Fruit fly (Drosophila melanogaster) whole organism, prepupa: ENCODE results near the gene ZnT86D.

Experiments used
- Blimp-1 ChIP-seq: fragments of 200-800 bp; sonication (Bioruptor generic); optimal IDR thresholded peaks from 3 replicates; lab custom pipeline; 2017; ENCODE audit warnings: missing biosample characterization, missing genetic modification characterization, mild to moderate bottlenecking, moderate library complexity, missing genetic modification reagents
- CG11902 ChIP-seq: fragments of 200-800 bp; sonication (Bioruptor generic); optimal IDR thresholded peaks from 3 replicates; lab custom pipeline; 2016; ENCODE audit warnings: missing biosample characterization, missing genetic modification characterization
- CG3032 ChIP-seq: fragments of 200-800 bp; optimal IDR thresholded peaks from 2 replicates; lab custom pipeline; 2019; ENCODE audit warnings: missing biosample characterization, mild to moderate bottlenecking, missing genetic modification characterization, moderate library complexity
- CG32006 ChIP-seq: fragments of 200-800 bp; sonication (Bioruptor generic); optimal IDR thresholded peaks from 3 replicates; lab custom pipeline; 2017; ENCODE audit warnings: missing biosample characterization, mild to moderate bottlenecking, missing genetic modification characterization
- CG34406 ChIP-seq: fragments of 200-800 bp; sonication (Bioruptor generic); optimal IDR thresholded peaks from 3 replicates; lab custom pipeline; 2016; ENCODE audit warnings: missing biosample characterization, missing genetic modification characterization
- CG4318 ChIP-seq: fragments of 200-800 bp; sonication (Bioruptor generic); optimal IDR thresholded peaks from 3 replicates; lab custom pipeline; 2017; ENCODE audit warnings: missing biosample characterization, mild to moderate bottlenecking, missing genetic modification characterization
- CG6276 ChIP-seq: fragments of 200-800 bp; sonication (Bioruptor generic); optimal IDR thresholded peaks from 2 replicates; lab custom pipeline; 2017; ENCODE audit warnings: missing biosample characterization, mild to moderate bottlenecking, missing genetic modification characterization
- CG6792 ChIP-seq: fragments of 200-800 bp; sonication (Bioruptor generic); optimal IDR thresholded peaks from 3 replicates; lab custom pipeline; 2016; ENCODE audit warnings: missing biosample characterization, missing genetic modification characterization
- CG6808 ChIP-seq: fragments of 200-800 bp; sonication (Bioruptor generic); optimal IDR thresholded peaks from 3 replicates; lab custom pipeline; 2017; ENCODE audit warnings: missing biosample characterization, missing genetic modification characterization, mild to moderate bottlenecking, moderate library complexity, missing genetic modification reagents
- CG6854 ChIP-seq: fragments of 200-800 bp; sonication (Bioruptor generic); optimal IDR thresholded peaks from 2 replicates; lab custom pipeline; 2017; ENCODE audit warnings: missing biosample characterization, mild to moderate bottlenecking, missing genetic modification characterization
- CG7368 ChIP-seq: fragments of 200-800 bp; sonication (Bioruptor generic); optimal IDR thresholded peaks from 3 replicates; lab custom pipeline; 2016; ENCODE audit warnings: missing biosample characterization, missing genetic modification characterization
- CG8319 ChIP-seq: fragments of 200-800 bp; sonication (Bioruptor generic); optimal IDR thresholded peaks from 3 replicates; lab custom pipeline; 2016; ENCODE audit warnings: missing biosample characterization, missing genetic modification characterization
- CG8632 ChIP-seq: fragments of 200-800 bp; sonication (Bioruptor generic); optimal IDR thresholded peaks from 3 replicates; lab custom pipeline; 2016; ENCODE audit warnings: missing biosample characterization, missing genetic modification characterization
- CG9139 ChIP-seq: fragments of 200-800 bp; sonication (Bioruptor generic); optimal IDR thresholded peaks from 3 replicates; lab custom pipeline; 2017; ENCODE audit warnings: missing biosample characterization, mild to moderate bottlenecking, missing genetic modification characterization
- Eip78C ChIP-seq: fragments of 200-800 bp; sonication (Bioruptor generic); peaks from one replicate; lab custom pipeline; 2016; ENCODE audit warnings: missing biosample characterization, missing genetic modification characterization
- Eip93F ChIP-seq: fragments of 200-800 bp; sonication (Bioruptor generic); optimal IDR thresholded peaks from 2 replicates; lab custom pipeline; 2016; ENCODE audit warnings: missing biosample characterization, mild to moderate bottlenecking, missing genetic modification characterization
- Ets21C ChIP-seq: fragments of 200-800 bp; sonication (Bioruptor generic); optimal IDR thresholded peaks from 3 replicates; lab custom pipeline; 2016; ENCODE audit warnings: missing biosample characterization, missing genetic modification characterization
- Gug ChIP-seq: fragments of 200-800 bp; sonication (Bioruptor generic); IDR thresholded peaks from 2 replicates; pipeline ENCODE4 v1.3.6; 2022; ENCODE audit warnings: missing biosample characterization, missing genetic modification characterization
- Hr38 ChIP-seq: sonication (Bioruptor generic); optimal IDR thresholded peaks from 2 replicates; lab custom pipeline; 2016; ENCODE audit warnings: missing biosample characterization, missing genetic modification characterization
- Hr39 ChIP-seq: fragments of 200-800 bp; sonication (Bioruptor generic); optimal IDR thresholded peaks from 2 replicates; lab custom pipeline; 2016; ENCODE audit warnings: missing biosample characterization, missing genetic modification characterization
- Hr4 ChIP-seq: fragments of 200-800 bp; sonication (Bioruptor generic); optimal IDR thresholded peaks from 3 replicates; lab custom pipeline; 2016; ENCODE audit warnings: missing biosample characterization, missing genetic modification characterization
- Lpt ChIP-seq: fragments of 200-800 bp; sonication (Bioruptor generic); optimal IDR thresholded peaks from 3 replicates; lab custom pipeline; 2016; ENCODE audit warnings: missing biosample characterization, missing genetic modification characterization
- OdsH ChIP-seq: fragments of 200-800 bp; sonication (Bioruptor generic); optimal IDR thresholded peaks from 3 replicates; lab custom pipeline; 2016; ENCODE audit warnings: missing biosample characterization, missing genetic modification characterization
- Smox ChIP-seq: fragments of 200-800 bp; sonication (Bioruptor generic); optimal IDR thresholded peaks from 3 replicates; lab custom pipeline; 2016; ENCODE audit warnings: missing biosample characterization, missing genetic modification characterization
- Sox102F ChIP-seq: fragments of 200-800 bp; sonication (Bioruptor generic); optimal IDR thresholded peaks from 2 replicates; lab custom pipeline; 2016; ENCODE audit warnings: missing biosample characterization, mild to moderate bottlenecking, missing genetic modification characterization
- Sox15 ChIP-seq: fragments of 200-800 bp; sonication (Bioruptor generic); optimal IDR thresholded peaks from 3 replicates; lab custom pipeline; 2016; ENCODE audit warnings: missing biosample characterization, missing genetic modification characterization
- achi ChIP-seq: fragments of 200-800 bp; sonication (Bioruptor generic); optimal IDR thresholded peaks from 3 replicates; lab custom pipeline; 2016; ENCODE audit warnings: missing biosample characterization, missing genetic modification characterization
- acj6 ChIP-seq: fragments of 200-800 bp; sonication (Bioruptor generic); optimal IDR thresholded peaks from 3 replicates; lab custom pipeline; 2016; ENCODE audit warnings: missing biosample characterization, missing genetic modification characterization
- dac ChIP-seq: fragments of 200-800 bp; sonication (Bioruptor generic); optimal IDR thresholded peaks from 2 replicates; lab custom pipeline; 2017; ENCODE audit warnings: missing biosample characterization, mild to moderate bottlenecking, missing genetic modification characterization
- dsx ChIP-seq: fragments of 200-800 bp; optimal IDR thresholded peaks from 3 replicates; lab custom pipeline; 2019; ENCODE audit warnings: missing biosample characterization, mild to moderate bottlenecking, missing genetic modification characterization, moderate library complexity; ENCODE audit not compliant: poor library complexity, severe bottlenecking
- eg ChIP-seq: fragments of 200-800 bp; sonication (Bioruptor generic); IDR thresholded peaks from 3 replicates; pipeline ENCODE4 v1.3.6; 2022; ENCODE audit warnings: missing biosample characterization, missing genetic modification characterization
- esn ChIP-seq: fragments of 200-800 bp; sonication (Bioruptor generic); optimal IDR thresholded peaks from 2 replicates; lab custom pipeline; 2016; ENCODE audit warnings: missing biosample characterization, mild to moderate bottlenecking, missing genetic modification characterization, moderate library complexity
- fd59A ChIP-seq: fragments of 200-800 bp; sonication (Bioruptor generic); optimal IDR thresholded peaks from 2 replicates; lab custom pipeline; 2017; ENCODE audit warnings: missing biosample characterization, mild to moderate bottlenecking, missing genetic modification characterization, missing genetic modification reagents
- fd85E ChIP-seq: fragments of 200-800 bp; sonication (Bioruptor generic); optimal IDR thresholded peaks from 3 replicates; lab custom pipeline; 2016; ENCODE audit warnings: missing biosample characterization, missing genetic modification characterization
- fkh ChIP-seq: fragments of 200-800 bp; sonication (Bioruptor generic); optimal IDR thresholded peaks from 3 replicates; lab custom pipeline; 2017; ENCODE audit warnings: missing biosample characterization, mild to moderate bottlenecking, missing genetic modification characterization, moderate library complexity
- pdm3 ChIP-seq: fragments of 200-800 bp; sonication (Bioruptor generic); optimal IDR thresholded peaks from 3 replicates; lab custom pipeline; 2016; ENCODE audit warnings: missing biosample characterization, missing genetic modification characterization
- salr ChIP-seq, 2 experiments: fragments of 200-800 bp; sonication (Bioruptor generic); optimal IDR thresholded peaks; 3 replicates each; lab custom pipeline; 2016 to 2018; ENCODE audit warnings: missing biosample characterization in 2 of 2, missing genetic modification characterization in 2 of 2, mild to moderate bottlenecking in 1 of 2
- spab ChIP-seq: fragments of 200-800 bp; sonication (Bioruptor generic); optimal IDR thresholded peaks from 2 replicates; lab custom pipeline; 2017; ENCODE audit warnings: missing biosample characterization, mild to moderate bottlenecking, missing genetic modification characterization, missing genetic modification reagents
- ss ChIP-seq, 2 experiments: fragments of 200-800 bp; sonication (Bioruptor generic); optimal IDR thresholded peaks; 2 replicates in 1 of 2; 3 replicates in 1 of 2; lab custom pipeline; 2017 to 2018; ENCODE audit warnings: mild to moderate bottlenecking in 2 of 2, missing biosample characterization in 2 of 2, missing genetic modification characterization in 2 of 2, moderate library complexity in 1 of 2
- svp ChIP-seq: fragments of 200-800 bp; sonication (Bioruptor generic); peaks from one replicate; lab custom pipeline; 2016; ENCODE audit warnings: missing biosample characterization, missing genetic modification characterization
- vri ChIP-seq: fragments of 200-800 bp; sonication (Bioruptor generic); optimal IDR thresholded peaks from 3 replicates; lab custom pipeline; 2016; ENCODE audit warnings: missing biosample characterization, mild to moderate bottlenecking, missing genetic modification characterization

The ZnT86D gene

dm6 chr3R:11226496-11226895 lies 12.2 kb upstream of the ZnT86D start, which contains the start of gene CG17726 (continued):
- TF ChIP-seq fd85E (GFP tag; lab: Kevin White, UChicago) (no peak), CG32006 (GFP tag; lab: Kevin White, UChicago) (peak; percentile 94), esn (GFP tag; lab: Kevin White, UChicago) (peak; percentile 98), CG8319 (GFP tag; lab: Kevin White, UChicago) (no peak), achi (peak; percentile 96), vri (GFP tag; lab: Kevin White, UChicago) (no peak), pdm3 (GFP tag; lab: Kevin White, UChicago) (peak; percentile 97), Sox15 (peak; percentile 94), CG11902 (GFP tag; lab: Kevin White, UChicago) (peak; percentile 92), Gug (GFP tag; lab: Robert Waterston, UW) (peak; percentile 96), Sox102F (GFP tag; lab: Kevin White, UChicago) (peak; percentile 92), OdsH (GFP tag; lab: Kevin White, UChicago) (peak; percentile 97), CG3032 (tag; lab: Kevin White, UChicago) (peak; percentile 98), Hr38 (GFP tag; lab: Kevin White, UChicago) (no peak), Ets21C (GFP tag; lab: Kevin White, UChicago) (peak; percentile 92), Eip93F (GFP tag; lab: Kevin White, UChicago) (peak; percentile 76), Hr4 (GFP tag; lab: Kevin White, UChicago) (no peak), salr (GFP tag; optimal IDR thresholded peaks at IDR 0.05; lab: Kevin White, UChicago) (peak; percentile 89 to 95), CG6808 (GFP tag; lab: Kevin White, UChicago) (peak; percentile 89), Smox (peak; percentile 97), CG6276 (GFP tag; lab: Kevin White, UChicago) (no peak), dac (GFP tag; lab: Kevin White, UChicago) (peak; percentile 71), CG8632 (GFP tag; lab: Kevin White, UChicago) (peak; percentile 97), fd59A (GFP tag; lab: Kevin White, UChicago) (peak; percentile 90), Blimp-1 (peak; percentile 80), Hr39 (peak; percentile 95), dsx (GFP tag; lab: Kevin White, UChicago) (peak; percentile 96), spab (GFP tag; lab: Kevin White, UChicago) (no peak), CG9139 (GFP tag; lab: Kevin White, UChicago) (peak; percentile 94), CG6792 (GFP tag; lab: Kevin White, UChicago) (peak; percentile 97), CG6854 (peak; percentile 89), CG4318 (GFP tag; lab: Kevin White, UChicago) (no peak), Lpt (GFP tag; lab: Kevin White, UChicago) (peak; percentile 87), acj6 (GFP tag; lab: Kevin White, UChicago) (peak; percentile 97), CG7368 (peak; percentile 94), Eip78C (GFP tag; lab: Kevin White, UChicago) (peak; percentile 99), eg (GFP tag; lab: Robert Waterston, UW) (peak; percentile 99)

dm6 chr3R:11225220-11225619 lies 10.9 kb upstream of the ZnT86D start, which contains the start of gene scpr-C:
TSS of gene scpr-C (plus strand) at chr3R:11225520.
- TF ChIP-seq CG6276 (GFP tag; lab: Kevin White, UChicago) (no peak), svp (GFP tag; lab: Kevin White, UChicago) (no peak), CG34406 (GFP tag; lab: Kevin White, UChicago) (no peak), ss (GFP tag; optimal IDR thresholded peaks at IDR 0.05; lab: Kevin White, UChicago) (no peak), CG6792 (GFP tag; lab: Kevin White, UChicago) (no peak), spab (GFP tag; lab: Kevin White, UChicago) (no peak), Blimp-1 (no peak), Hr4 (GFP tag; lab: Kevin White, UChicago) (no peak), Smox (no peak), CG11902 (GFP tag; lab: Kevin White, UChicago) (no peak), fkh (no peak), fd59A (GFP tag; lab: Kevin White, UChicago) (no peak), CG32006 (GFP tag; lab: Kevin White, UChicago) (no peak), CG9139 (GFP tag; lab: Kevin White, UChicago) (no peak), acj6 (GFP tag; lab: Kevin White, UChicago) (no peak)
